Worm (Caenorhabditis elegans): ENCODE data around the gene sth-1.

sth-1 gene

DNA sequence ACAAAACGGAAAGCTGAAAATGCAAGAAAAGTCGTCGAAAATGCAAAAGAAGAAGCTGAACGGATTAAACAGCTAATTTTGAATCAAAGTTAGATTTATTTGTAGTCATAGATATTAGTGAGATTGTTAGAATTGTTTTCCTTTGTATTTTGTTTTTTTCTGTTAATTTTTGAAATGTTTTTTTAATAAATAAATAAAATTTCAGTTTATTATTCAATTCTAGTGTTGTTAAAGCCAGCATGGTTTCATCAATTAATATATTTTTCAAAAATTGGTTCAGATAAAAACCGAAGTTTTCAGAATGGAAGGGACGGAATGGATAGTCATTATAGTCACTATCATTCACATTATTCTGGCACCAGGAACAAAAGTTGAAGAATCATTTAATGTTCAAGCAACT lies 17.1 kb upstream of the sth-1 start, which contains the start of gene algn-12:
Gene algn-12 (plus strand): TSS at position 301 of the 400 bp plus-strand sequence.
- TF ChIP-seq F13H6.1 (tag; optimal IDR thresholded peaks at IDR 0.05) (no peak), ceh-31 (tag; optimal IDR thresholded peaks at IDR 0.05) (no peak), fax-1 (tag; optimal IDR thresholded peaks at IDR 0.05) (no peak), elt-2 (tag; optimal IDR thresholded peaks at IDR 0.05) (no peak), ceh-9 (tag; optimal IDR thresholded peaks at IDR 0.05) (no peak), hlh-8 (tag; optimal IDR thresholded peaks at IDR 0.05) (no peak), npax-4 (tag; optimal IDR thresholded peaks at IDR 0.05) (no peak), lim-6 (tag; optimal IDR thresholded peaks at IDR 0.05) (no peak), ref-2 (tag; optimal IDR thresholded peaks at IDR 0.05) (no peak), ets-4 (tag; optimal IDR thresholded peaks at IDR 0.05) (no peak), ceh-22 (tag; optimal IDR thresholded peaks at IDR 0.05) (no peak), ceh-19 (GFP tag; optimal IDR thresholded peaks at IDR 0.05) (no peak), ceh-14 (tag; optimal IDR thresholded peaks at IDR 0.05) (no peak), nhr-232 (tag; optimal IDR thresholded peaks at IDR 0.05) (no peak), sdc-2 (tag; optimal IDR thresholded peaks at IDR 0.05) (no peak), tbx-2 (tag; optimal IDR thresholded peaks at IDR 0.05) (no peak), pha-4 (tag; optimal IDR thresholded peaks at IDR 0.05) (no peak), Y22D7AL.16 (tag; optimal IDR thresholded peaks at IDR 0.05) (no peak)

DNA sequence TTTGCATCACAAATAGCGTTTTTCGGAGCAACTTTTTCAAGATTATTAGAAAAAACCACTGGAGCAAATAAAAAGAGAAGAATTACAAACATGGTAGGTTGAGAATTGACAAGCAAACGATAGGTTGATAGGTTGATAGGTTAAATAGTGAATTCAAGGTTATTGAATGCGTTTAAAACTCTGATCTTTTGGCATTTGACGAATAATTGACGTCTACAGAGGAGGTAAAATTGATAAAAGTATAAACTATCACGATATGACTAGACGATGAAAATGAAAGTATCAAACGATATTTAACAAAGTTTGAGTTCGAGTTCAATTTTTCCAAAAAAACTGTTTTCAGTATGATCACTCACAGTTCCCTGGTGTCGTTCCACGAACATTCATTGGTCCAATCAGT lies 16.0 kb upstream of the sth-1 start, which contains the start of gene ZC513.14:
Gene ZC513.14 (minus strand): TSS at position 101 of the 400 bp plus-strand sequence.
- TF ChIP-seq ceh-19 (GFP tag; optimal IDR thresholded peaks at IDR 0.05): no peak
- TF ChIP-seq ztf-16 (tag; optimal IDR thresholded peaks at IDR 0.05): no peak
- no peak for TF ChIP-seq hlh-8 (tag; optimal IDR thresholded peaks at IDR 0.05)

DNA sequence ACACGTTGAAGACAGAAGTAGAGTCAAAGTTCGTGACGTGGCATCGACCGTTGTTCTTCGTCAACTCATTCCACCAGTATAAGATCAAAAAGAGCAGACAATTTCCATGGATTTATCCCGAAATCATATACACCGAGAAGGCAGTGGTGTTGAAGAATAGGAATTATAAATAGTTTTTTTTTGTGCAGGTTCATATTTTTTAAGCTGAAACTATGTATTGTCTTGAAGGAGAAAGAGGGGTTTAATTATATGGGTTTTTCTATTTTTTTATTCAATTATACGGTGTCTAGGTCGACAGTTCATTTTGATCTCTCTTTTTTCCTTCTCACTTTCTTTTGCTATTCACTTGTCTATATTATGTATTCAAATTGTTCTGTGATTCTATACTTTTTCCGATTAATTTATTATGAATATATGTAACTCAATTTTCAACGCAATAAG lies 12.8 kb upstream of the sth-1 start:
- no peak for TF ChIP-seq pha-2 (tag; optimal IDR thresholded peaks at IDR 0.05)
- no peak for TF ChIP-seq ceh-2 (tag; optimal IDR thresholded peaks at IDR 0.05)
- no peak for TF ChIP-seq lin-11 (tag; optimal IDR thresholded peaks at IDR 0.05)
- peak; percentile 19 for TF ChIP-seq gmeb-2 (tag; optimal IDR thresholded peaks at IDR 0.05)
- no peak for TF ChIP-seq pax-1 (tag; optimal IDR thresholded peaks at IDR 0.05)
- TF ChIP-seq ama-1 (optimal IDR thresholded peaks at IDR 0.05): peak; percentile 75
- TF ChIP-seq fkh-10 (GFP tag; optimal IDR thresholded peaks at IDR 0.05): no peak
- no peak for TF ChIP-seq ceh-6 (GFP tag; optimal IDR thresholded peaks at IDR 0.05)
- no peak for TF ChIP-seq tbx-2 (tag; optimal IDR thresholded peaks at IDR 0.05)
- TF ChIP-seq odd-2 (tag; optimal IDR thresholded peaks at IDR 0.05): no peak
- no peak for TF ChIP-seq sox-4 (tag; optimal IDR thresholded peaks at IDR 0.05)
- TF ChIP-seq elt-2 (tag; optimal IDR thresholded peaks at IDR 0.05): no peak
- no peak for TF ChIP-seq hlh-8 (tag; optimal IDR thresholded peaks at IDR 0.05)

DNA sequence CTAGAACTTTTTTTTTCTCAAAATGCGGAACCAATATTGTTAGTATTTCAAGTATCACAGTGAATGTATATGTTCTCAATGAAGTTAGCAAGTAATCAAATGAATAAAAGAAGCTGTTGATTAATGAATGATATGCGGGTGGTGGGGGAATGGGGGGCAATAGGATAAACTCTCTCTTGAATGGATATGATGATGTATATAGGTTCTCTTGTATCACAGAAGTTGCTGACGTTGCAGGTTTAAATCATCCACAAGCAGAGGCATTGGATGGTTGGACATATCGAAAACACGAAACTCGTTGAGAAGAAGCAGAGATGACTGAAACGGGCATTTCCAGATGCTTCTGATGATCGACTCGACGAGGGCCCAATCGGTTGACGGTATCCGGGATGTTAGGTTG lies 12.3 kb upstream of the sth-1 start:
- TF ChIP-seq lim-6 (tag; optimal IDR thresholded peaks at IDR 0.05) (no peak), gmeb-2 (tag; optimal IDR thresholded peaks at IDR 0.05) (no peak), ceh-31 (tag; optimal IDR thresholded peaks at IDR 0.05) (no peak), ceh-2 (tag; optimal IDR thresholded peaks at IDR 0.05) (no peak), K09A11.1 (tag; optimal IDR thresholded peaks at IDR 0.05; ENCODE audit: insufficient read depth) (no peak), lin-11 (tag; optimal IDR thresholded peaks at IDR 0.05) (no peak), madf-2 (tag; optimal IDR thresholded peaks at IDR 0.05) (no peak), syd-9 (tag; optimal IDR thresholded peaks at IDR 0.05) (no peak), C38D4.7 (GFP tag; optimal IDR thresholded peaks at IDR 0.05) (no peak), unc-55 (GFP tag; optimal IDR thresholded peaks at IDR 0.05) (no peak), ceh-19 (GFP tag; optimal IDR thresholded peaks at IDR 0.05) (no peak), ceh-24 (tag; optimal IDR thresholded peaks at IDR 0.05) (no peak), sdc-2 (tag; optimal IDR thresholded peaks at IDR 0.05) (no peak)

All from whole organism, late embryonic.